Fruit fly (Drosophila melanogaster): ENCODE measurements around the gene 5PtaseI.

- TF ChIP-seq CG8478 (optimal IDR thresholded peaks at IDR 0.05) (no peak), CTCF (optimal IDR thresholded peaks at IDR 0.05) (no peak)
These were observed 5.0 kb upstream of the 5PtaseI start for dm6 chr3R:25049742-25050517.

All from S2 (cell line).